Worm (Caenorhabditis elegans): ENCODE measurements around the gene ech-4.

ech-4 gene

DNA sequence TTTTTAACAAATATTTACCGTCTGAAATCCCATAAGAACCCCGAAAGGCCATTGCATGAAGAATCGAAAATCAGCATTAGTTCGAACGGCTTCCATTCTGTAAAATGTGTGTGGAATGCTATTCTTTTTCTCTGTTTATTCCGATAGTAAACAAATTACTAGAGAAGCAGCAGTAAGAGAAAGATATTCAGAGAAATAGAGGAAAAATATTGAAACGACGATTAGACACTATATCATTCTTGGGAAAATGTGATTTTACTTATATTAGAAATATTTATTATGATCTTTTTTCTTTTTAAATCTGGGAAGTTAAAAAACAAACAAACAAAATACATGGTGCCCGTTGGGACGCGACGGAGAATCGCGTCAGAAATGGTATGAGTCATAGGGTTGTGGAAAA, 22.7 kb downstream of the ech-4 start, which contains the start of gene M106.8:
Gene M106.8 (minus strand): TSS at position 101 of the 400 bp plus-strand sequence.
- TF ChIP-seq che-1 (tag; optimal IDR thresholded peaks at IDR 0.05) (no peak), lin-11 (tag; optimal IDR thresholded peaks at IDR 0.05) (no peak), pag-3 (tag; optimal IDR thresholded peaks at IDR 0.05; ENCODE audit: borderline replicate concordance) (no peak), ceh-6 (GFP tag; optimal IDR thresholded peaks at IDR 0.05) (no peak)

DNA sequence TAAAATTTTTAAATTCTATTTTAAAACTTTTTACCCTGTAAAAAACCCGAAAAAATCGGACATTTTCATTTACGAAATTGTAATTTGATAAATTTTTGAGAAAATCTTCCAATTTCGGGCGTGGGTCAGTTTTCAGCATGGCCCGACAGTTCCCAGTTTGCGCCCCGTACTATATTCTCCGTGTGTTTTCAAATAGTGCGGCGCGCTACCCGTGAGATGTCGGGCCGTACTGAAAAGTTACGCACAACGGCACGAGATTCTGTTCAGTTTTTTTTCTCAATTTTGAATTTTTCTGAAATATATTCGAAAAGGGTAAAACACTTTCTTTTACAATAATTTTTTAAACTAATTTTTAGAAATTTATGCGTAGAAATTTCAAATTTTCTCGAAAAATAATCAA, 26.2 kb downstream of the ech-4 start:
- TF ChIP-seq hlh-13 (GFP tag; optimal IDR thresholded peaks at IDR 0.05), result no peak
- TF ChIP-seq K02D7.2 (tag; optimal IDR thresholded peaks at IDR 0.05), result no peak
- no peak for TF ChIP-seq odd-2 (tag; optimal IDR thresholded peaks at IDR 0.05)
- no peak for TF ChIP-seq hlh-8 (tag; optimal IDR thresholded peaks at IDR 0.05)
- no peak for TF ChIP-seq ceh-19 (GFP tag; optimal IDR thresholded peaks at IDR 0.05)
- TF ChIP-seq madf-2 (tag; optimal IDR thresholded peaks at IDR 0.05), result no peak
- no peak for TF ChIP-seq pha-2 (tag; optimal IDR thresholded peaks at IDR 0.05)
- no peak for TF ChIP-seq C38D4.7 (GFP tag; optimal IDR thresholded peaks at IDR 0.05)
- TF ChIP-seq ama-1 (optimal IDR thresholded peaks at IDR 0.05), result no peak
- TF ChIP-seq ttx-3 (tag; optimal IDR thresholded peaks at IDR 0.05), result no peak

DNA sequence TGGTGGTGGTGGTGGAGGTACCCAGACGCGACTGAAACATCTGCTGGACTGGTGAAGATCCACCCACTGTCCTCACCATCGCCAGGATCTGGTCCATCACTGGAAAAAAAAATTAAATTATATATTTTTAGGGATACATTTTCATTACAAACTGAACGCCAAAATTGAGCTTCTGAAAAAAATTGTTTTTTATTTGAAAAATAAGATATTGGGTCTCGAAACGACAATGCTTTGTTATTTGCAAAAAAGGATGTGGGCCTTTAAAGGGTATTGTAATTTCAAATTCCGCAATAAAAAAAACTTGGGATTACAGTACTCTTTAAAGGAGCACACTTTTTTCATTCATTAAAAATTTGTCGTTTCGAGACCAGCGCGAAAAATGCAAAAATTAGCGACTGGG, 29.1 kb downstream of the ech-4 start, which contains the start of gene M106.2:
Gene M106.2 (minus strand): TSS at position 101 of the 400 bp plus-strand sequence.
- TF ChIP-seq rnt-1 (tag; optimal IDR thresholded peaks at IDR 0.05) (no peak), zip-5 (tag; optimal IDR thresholded peaks at IDR 0.05) (no peak), nhr-11 (tag; optimal IDR thresholded peaks at IDR 0.05) (no peak), hlh-15 (tag; optimal IDR thresholded peaks at IDR 0.05) (no peak), pax-1 (tag; optimal IDR thresholded peaks at IDR 0.05) (no peak), sox-2 (GFP tag; IDR thresholded peaks at IDR 0.05) (no peak), elt-4 (tag; optimal IDR thresholded peaks at IDR 0.05) (no peak), F13H6.1 (tag; optimal IDR thresholded peaks at IDR 0.05) (no peak), ceh-14 (tag; optimal IDR thresholded peaks at IDR 0.05) (no peak)

DNA sequence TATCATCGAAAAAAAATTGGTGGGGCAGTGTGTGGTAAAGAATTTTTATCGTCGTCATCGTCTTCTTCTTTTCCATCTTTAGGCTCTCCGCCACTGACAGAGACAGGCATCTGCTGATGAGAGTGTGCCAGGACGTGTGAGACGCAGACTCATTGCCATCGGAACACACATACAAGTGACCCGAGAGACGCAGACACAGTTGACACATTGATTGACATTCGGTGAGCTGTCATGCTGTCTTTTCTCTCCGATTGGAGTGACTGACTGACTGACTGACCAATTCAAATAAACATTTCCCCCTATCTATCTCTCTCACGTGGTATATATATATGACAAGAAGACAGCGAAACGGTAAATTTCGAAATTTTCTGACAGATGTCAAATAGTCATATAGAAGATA, 30.3 kb downstream of the ech-4 start:
- TF ChIP-seq nfya-1 (tag; optimal IDR thresholded peaks at IDR 0.05) (peak; percentile 41), ceh-31 (tag; optimal IDR thresholded peaks at IDR 0.05) (no peak), ceh-18 (tag; optimal IDR thresholded peaks at IDR 0.05) (peak; percentile 54), che-1 (tag; optimal IDR thresholded peaks at IDR 0.05) (no peak), ama-1 (optimal IDR thresholded peaks at IDR 0.05) (no peak), pax-1 (tag; optimal IDR thresholded peaks at IDR 0.05) (no peak), ceh-24 (tag; optimal IDR thresholded peaks at IDR 0.05) (no peak), hlh-30 (tag; optimal IDR thresholded peaks at IDR 0.05; ENCODE audit: insufficient read depth) (peak; percentile 68), F13H6.1 (tag; optimal IDR thresholded peaks at IDR 0.05) (no peak), ceh-22 (tag; optimal IDR thresholded peaks at IDR 0.05) (no peak), ztf-16 (tag; optimal IDR thresholded peaks at IDR 0.05) (no peak), ttx-3 (tag; optimal IDR thresholded peaks at IDR 0.05) (no peak), mec-3 (tag; optimal IDR thresholded peaks at IDR 0.05; ENCODE audit: borderline replicate concordance) (no peak), dve-1 (tag; optimal IDR thresholded peaks at IDR 0.05) (no peak), ceh-2 (tag; optimal IDR thresholded peaks at IDR 0.05) (no peak), pha-2 (tag; optimal IDR thresholded peaks at IDR 0.05) (no peak), ceh-45 (GFP tag; IDR thresholded peaks at IDR 0.05) (no peak), fkh-6 (tag; optimal IDR thresholded peaks at IDR 0.05) (no peak), ahr-1 (tag; optimal IDR thresholded peaks at IDR 0.05) (no peak), unc-42 (tag; optimal IDR thresholded peaks at IDR 0.05) (no peak), sox-4 (tag; optimal IDR thresholded peaks at IDR 0.05) (no peak), pag-3 (tag; optimal IDR thresholded peaks at IDR 0.05; ENCODE audit: borderline replicate concordance) (no peak), ceh-9 (tag; optimal IDR thresholded peaks at IDR 0.05) (no peak), unc-55 (GFP tag; optimal IDR thresholded peaks at IDR 0.05) (peak; percentile 100), ref-2 (tag; optimal IDR thresholded peaks at IDR 0.05) (peak; percentile 31), unc-86 (tag; optimal IDR thresholded peaks at IDR 0.05) (no peak)

Data from whole organism, late embryonic.